Fruit fly (Drosophila melanogaster) S2 (cell line): ENCODE results near the gene Jhbp12.

ENCODE experiments used
- CG8478 ChIP-seq: fragments of >200 bp; optimal IDR thresholded peaks from 2 replicates; lab custom pipeline; 2018
- CTCF ChIP-seq, 2 experiments: fragments of >200 bp; optimal IDR thresholded peaks; 2 replicates each; lab custom pipeline; 2018

Gene Jhbp12

DNA sequence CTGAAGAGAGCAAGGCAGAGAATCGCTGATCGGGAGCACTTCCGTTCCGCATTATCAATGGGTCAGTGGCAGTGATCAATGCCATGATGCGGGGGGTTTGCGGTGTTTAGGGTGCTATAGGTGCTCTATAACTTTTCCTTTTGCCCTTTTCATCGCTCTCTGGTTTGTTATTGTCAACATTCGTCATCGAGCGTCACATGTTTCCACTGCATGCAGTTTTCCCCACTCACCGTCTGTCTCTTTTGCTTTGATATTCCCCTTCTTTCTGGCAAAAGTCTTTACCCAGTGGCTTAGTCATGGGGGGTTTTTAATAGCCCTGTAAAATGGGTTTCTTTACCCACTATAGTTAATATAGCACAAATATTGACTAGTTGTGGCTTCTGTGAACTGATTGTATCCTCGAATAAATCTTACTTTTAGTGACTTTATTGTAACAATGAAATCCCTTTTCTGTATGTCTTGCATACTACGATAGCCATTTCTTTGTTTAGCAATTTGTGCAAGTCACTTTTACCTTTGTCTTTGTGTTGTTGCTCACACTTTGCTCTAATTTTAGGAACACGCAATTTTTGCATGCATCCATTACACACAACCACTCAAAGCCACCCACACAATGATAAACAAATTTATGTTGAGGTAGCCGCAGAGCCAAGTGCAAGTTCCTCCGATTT is 42.3 kb downstream of the Jhbp12 start:
- TF ChIP-seq CG8478 (lab: Kevin White, UChicago) (no peak), CTCF (optimal IDR thresholded peaks at IDR 0.05; lab: Kevin White, UChicago) (no peak)

DNA sequence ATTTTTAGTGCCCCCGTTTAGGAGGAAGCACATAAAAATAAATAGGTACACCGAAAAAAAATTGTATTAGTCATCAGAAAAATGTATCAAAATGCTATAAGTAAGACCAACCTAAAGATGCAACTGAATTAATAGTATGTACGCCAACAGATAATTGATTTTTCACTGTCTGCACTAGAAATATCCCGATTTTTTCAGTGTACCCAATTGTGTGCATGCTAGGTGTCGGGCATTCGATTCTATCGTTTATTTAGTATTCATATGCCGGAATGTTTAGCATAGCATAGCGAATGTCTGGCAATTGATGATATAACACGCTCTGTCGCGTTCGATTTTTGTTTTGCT is 42.8 kb downstream of the Jhbp12 start:
- TF ChIP-seq CTCF (optimal IDR thresholded peaks at IDR 0.05; lab: Kevin White, UChicago) = no peak
- TF ChIP-seq CG8478 (lab: Kevin White, UChicago) = no peak

DNA sequence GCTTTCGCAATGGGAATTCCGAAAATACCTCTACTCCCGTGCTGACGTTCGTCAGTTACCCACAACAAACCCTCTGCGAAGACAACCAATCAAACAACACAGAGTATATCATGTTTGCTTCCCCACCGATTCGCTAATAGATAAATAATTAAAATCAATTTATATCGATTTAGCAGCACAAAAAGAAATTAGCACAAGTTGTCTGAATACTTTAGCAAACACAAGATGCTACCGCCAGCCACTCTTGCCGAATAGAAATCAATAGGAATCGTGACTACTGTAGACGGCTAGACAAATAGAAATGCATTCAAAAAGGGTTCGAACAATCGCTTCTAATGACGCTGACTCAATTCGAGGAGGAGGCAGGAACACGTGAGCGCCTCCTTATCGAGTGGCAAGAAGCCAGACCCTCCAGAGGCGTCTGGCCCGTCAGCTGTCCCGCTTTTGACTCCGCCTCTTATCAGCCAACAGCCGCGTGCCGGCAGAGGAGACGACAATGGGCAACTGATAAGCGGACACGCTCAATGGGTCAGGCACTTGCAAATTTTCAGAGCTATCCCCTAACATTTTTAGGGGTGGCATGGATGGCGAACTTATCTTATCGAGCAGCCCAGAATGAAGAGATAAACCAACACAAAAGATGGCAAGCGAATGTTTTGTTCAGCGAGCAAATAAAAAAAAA is 43.8 kb downstream of the Jhbp12 start:
- no peak for TF ChIP-seq CG8478 (lab: Kevin White, UChicago)
- no peak for TF ChIP-seq CTCF (optimal IDR thresholded peaks at IDR 0.05; lab: Kevin White, UChicago)

DNA sequence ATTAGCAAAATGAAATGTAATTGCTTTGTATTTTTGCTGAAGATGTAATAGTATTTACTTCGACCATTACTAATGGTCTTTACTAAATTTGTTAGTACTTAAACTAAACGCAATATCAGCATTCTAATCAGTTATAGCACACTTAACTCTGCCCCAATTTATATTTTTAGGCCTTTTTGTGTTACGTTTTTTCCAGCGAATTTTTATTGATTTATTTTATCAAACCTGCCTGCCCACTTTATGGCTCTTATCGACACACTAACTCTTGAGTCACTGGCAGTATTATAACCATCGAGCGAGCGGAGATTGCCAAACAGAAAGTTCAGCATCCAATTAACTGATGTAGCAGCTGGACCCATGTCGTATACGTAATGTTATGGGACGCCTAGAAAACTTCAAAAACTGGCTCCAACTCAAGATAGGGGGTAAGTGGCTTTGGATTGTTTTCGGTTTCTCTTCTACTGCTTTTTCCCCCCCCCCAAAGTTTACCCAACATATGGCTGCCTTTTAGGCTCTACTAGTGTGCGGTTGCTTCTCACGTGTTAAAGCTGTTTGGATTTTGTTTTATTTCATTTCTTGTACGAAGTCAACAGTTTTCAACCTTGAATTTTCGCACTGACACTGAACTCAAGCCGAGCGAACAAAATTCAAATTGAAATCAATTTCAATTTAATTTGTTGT is 45.2 kb downstream of the Jhbp12 start:
- TF ChIP-seq CTCF (optimal IDR thresholded peaks at IDR 0.05; lab: Kevin White, UChicago) (no peak), CG8478 (lab: Kevin White, UChicago) (no peak)

- TF ChIP-seq CG8478 (lab: Kevin White, UChicago) (no peak), CTCF (optimal IDR thresholded peaks at IDR 0.05; lab: Kevin White, UChicago) (no peak)
Measured at dm6 chr3R:24571386-24572124, 47.0 kb downstream of the Jhbp12 start.

- TF ChIP-seq CG8478 (lab: Kevin White, UChicago) (no peak), CTCF (optimal IDR thresholded peaks at IDR 0.05; lab: Kevin White, UChicago) (no peak)
Measured at dm6 chr3R:24572540-24573043, 48.0 kb downstream of the Jhbp12 start.

DNA sequence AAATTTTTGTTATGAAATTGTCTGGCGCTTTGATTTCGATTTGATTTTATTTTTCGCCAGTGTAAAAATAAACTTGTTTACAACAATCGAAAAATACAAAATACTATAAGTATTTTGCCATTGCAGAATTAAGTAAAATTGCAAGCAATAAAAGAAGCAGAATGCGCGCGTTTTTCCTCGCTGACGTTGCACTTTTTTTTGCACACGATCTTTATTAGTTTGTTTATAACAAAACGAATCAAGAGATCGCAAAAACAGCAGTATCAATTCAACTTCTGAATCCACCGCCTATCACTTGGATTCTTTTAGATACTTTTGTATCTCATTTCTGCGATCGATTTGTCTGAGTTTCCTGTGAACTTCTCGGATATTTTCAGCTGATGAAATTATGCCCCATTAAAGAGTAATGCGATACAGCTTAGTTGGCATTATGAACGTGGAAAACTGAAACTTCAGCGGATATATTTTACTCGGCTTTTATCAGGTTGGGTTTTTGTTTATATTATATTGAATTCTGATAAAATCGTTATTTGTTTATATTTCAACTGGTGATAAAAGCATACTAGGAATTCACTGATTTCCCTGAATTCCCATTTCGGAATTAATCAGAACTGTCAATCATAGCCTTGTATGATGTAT is 48.6 kb downstream of the Jhbp12 start:
- TF ChIP-seq CTCF (optimal IDR thresholded peaks at IDR 0.05; lab: Kevin White, UChicago) (no peak), CG8478 (lab: Kevin White, UChicago) (no peak)

DNA sequence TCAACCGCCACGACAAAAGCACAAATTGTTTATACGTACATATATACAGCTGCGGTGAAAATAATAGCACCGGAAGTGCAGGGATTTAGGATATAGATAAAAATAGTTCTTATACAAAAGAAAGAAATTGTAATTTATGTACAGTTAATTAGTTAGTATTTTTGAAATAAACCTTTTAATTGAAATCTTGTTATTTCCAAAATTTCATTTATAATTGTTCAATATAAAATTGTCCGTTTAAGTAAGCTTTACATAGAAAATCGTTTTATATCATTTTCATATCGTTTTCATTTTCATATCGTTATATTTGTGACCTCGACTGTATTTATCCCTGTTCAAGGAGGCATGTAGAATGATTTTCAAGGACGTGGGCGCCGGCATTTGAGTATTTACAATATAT is 49.5 kb downstream of the Jhbp12 start:
- TF ChIP-seq CTCF (optimal IDR thresholded peaks at IDR 0.05; lab: Kevin White, UChicago) (no peak), CG8478 (lab: Kevin White, UChicago) (no peak)

DNA sequence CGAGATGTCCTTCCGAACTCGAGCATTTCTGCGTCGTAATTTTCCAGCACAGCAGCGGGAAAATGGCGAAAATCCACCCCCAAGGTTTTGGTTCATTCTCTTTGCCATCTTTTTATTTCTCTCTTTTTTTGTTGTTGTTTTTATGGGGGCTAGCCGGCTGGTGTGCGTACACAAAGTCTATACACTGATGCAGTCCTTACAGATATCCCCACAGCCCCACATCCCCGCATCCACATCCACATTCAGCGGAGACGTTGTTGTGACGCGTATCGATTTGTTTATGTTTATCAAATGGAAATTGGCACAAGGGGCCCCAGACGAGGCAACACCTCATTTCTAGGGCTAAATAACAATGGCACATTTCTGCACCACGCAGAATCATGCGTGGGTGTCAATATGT is 50.5 kb downstream of the Jhbp12 start:
- no peak for TF ChIP-seq CTCF (optimal IDR thresholded peaks at IDR 0.05; lab: Kevin White, UChicago)
- TF ChIP-seq CG8478 (lab: Kevin White, UChicago) = no peak

dm6 chr3R:24575787-24576413 is 51.3 kb downstream of the Jhbp12 start:
- TF ChIP-seq CG8478 (lab: Kevin White, UChicago) = no peak
- TF ChIP-seq CTCF (optimal IDR thresholded peaks at IDR 0.05; lab: Kevin White, UChicago) = no peak
